Fruit fly (Drosophila melanogaster): ENCODE measurements around the gene CG13101.

CG13101 gene

DNA sequence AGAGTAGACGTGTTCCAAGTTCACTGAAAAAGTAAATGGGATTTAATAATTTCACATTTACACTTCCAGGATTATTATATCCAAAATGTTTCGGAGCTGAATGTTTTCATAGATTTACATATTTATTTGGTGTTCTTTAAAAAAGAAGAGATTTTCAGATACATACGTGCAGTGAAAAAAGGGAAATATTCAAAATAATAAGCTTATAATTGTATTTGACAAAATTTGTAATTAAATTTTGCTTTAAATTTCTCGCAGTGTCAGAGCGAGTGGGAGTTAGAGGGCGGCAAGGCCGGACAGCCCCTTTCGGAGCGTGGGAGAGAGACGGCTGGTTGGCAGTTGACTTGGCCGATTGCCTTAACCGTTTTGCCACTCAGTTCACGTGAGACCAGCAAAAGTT is 47.7 kb downstream of the CG13101 start, which contains the start of gene Tsp29Fb (continued):
- no peak for TF ChIP-seq CG7987 (GFP tag; optimal IDR thresholded peaks at IDR 0.05)
- TF ChIP-seq HLH4C (GFP tag; IDR thresholded peaks at IDR 0.05; ENCODE audit: partially characterized antibody), result no peak
- TF ChIP-seq Neu2 (GFP tag; optimal IDR thresholded peaks at IDR 0.05; ENCODE audit: borderline replicate concordance), result no peak
- peak; percentile 60 for TF ChIP-seq CG6689 (GFP tag; IDR thresholded peaks at IDR 0.05)
- TF ChIP-seq hth (optimal IDR thresholded peaks at IDR 0.05), result no peak
- no peak for TF ChIP-seq CG42726 (GFP tag; IDR thresholded peaks at IDR 0.05; ENCODE audit: partially characterized antibody)
- TF ChIP-seq CG3281 (GFP tag; optimal IDR thresholded peaks at IDR 0.05), result peak; percentile 85
- TF ChIP-seq BtbVII (GFP tag; optimal IDR thresholded peaks at IDR 0.05), result peak; percentile 70
- peak; percentile 76 for TF ChIP-seq lilli (GFP tag; optimal IDR thresholded peaks at IDR 0.05)
- TF ChIP-seq ewg (GFP tag; optimal IDR thresholded peaks at IDR 0.05), result peak; percentile 37
- no peak for TF ChIP-seq otp (GFP tag; IDR thresholded peaks at IDR 0.05)
- no peak for TF ChIP-seq gce (GFP tag; IDR thresholded peaks at IDR 0.05)
- TF ChIP-seq CG4282 (GFP tag; optimal IDR thresholded peaks at IDR 0.05), result no peak
- TF ChIP-seq CG16779 (GFP tag; IDR thresholded peaks at IDR 0.05), result no peak
- peak; percentile 38 for TF ChIP-seq CG17568 (GFP tag; optimal IDR thresholded peaks at IDR 0.05)
- peak; percentile 23; the same call in 1 of the 2 replicates for TF ChIP-seq Taf1 (GFP tag; IDR thresholded peaks at IDR 0.05)
- no peak for TF ChIP-seq pan (optimal IDR thresholded peaks at IDR 0.05)
- TF ChIP-seq pan (GFP tag; optimal IDR thresholded peaks at IDR 0.05 in 1 of 2, IDR thresholded peaks at IDR 0.05 in 1 of 2), result peak in 1 of 2 experiments; percentile 66
- TF ChIP-seq ham (GFP tag; IDR thresholded peaks at IDR 0.05), result no peak
- peak; percentile 40 for TF ChIP-seq CG16815 (GFP tag; optimal IDR thresholded peaks at IDR 0.05)
- TF ChIP-seq Doc3 (GFP tag; IDR thresholded peaks at IDR 0.05; ENCODE audit: partially characterized antibody), result no peak
- TF ChIP-seq CG12942 (GFP tag; optimal IDR thresholded peaks at IDR 0.05), result peak; percentile 35
- TF ChIP-seq NC2α (GFP tag; optimal IDR thresholded peaks at IDR 0.05), result no peak
- TF ChIP-seq Med (GFP tag), result peak; percentile 89
- peak; percentile 57 for TF ChIP-seq CG10979 (tag; optimal IDR thresholded peaks at IDR 0.05)
- TF ChIP-seq GATAe (GFP tag; conservative IDR thresholded peaks at IDR 0.05), result peak; percentile 63; the same call in 1 of the 2 replicates
- peak; percentile 52 for TF ChIP-seq CG10267 (tag; optimal IDR thresholded peaks at IDR 0.05)
- TF ChIP-seq bigmax (GFP tag; optimal IDR thresholded peaks at IDR 0.05), result no peak
- no peak for TF ChIP-seq lola (GFP tag; optimal IDR thresholded peaks at IDR 0.05)
- TF ChIP-seq so (GFP tag; IDR thresholded peaks at IDR 0.05), result peak; percentile 76; the same call in 1 of the 3 replicates
- peak; percentile 0 for TF ChIP-seq CG4617 (GFP tag; optimal IDR thresholded peaks at IDR 0.05; ENCODE audit: borderline replicate concordance)
- TF ChIP-seq CG9817 (tag; optimal IDR thresholded peaks at IDR 0.05), result peak; percentile 77
- peak; percentile 46 for TF ChIP-seq kah (GFP tag; optimal IDR thresholded peaks at IDR 0.05)
- TF ChIP-seq CG9932 (GFP tag; IDR thresholded peaks at IDR 0.05), result peak; percentile 72
- TF ChIP-seq Hmx (GFP tag; optimal IDR thresholded peaks at IDR 0.05), result peak; percentile 50
- TF ChIP-seq CG18011 (GFP tag; optimal IDR thresholded peaks at IDR 0.05), result peak; percentile 39
- no peak for TF ChIP-seq CG15479 (GFP tag; optimal IDR thresholded peaks at IDR 0.05)
- TF ChIP-seq dpn (GFP tag; optimal IDR thresholded peaks at IDR 0.05), result peak; percentile 45 to 65
- peak; percentile 77 for TF ChIP-seq CG9727 (GFP tag; optimal IDR thresholded peaks at IDR 0.05)
- TF ChIP-seq Lhr (GFP tag; optimal IDR thresholded peaks at IDR 0.05), result no peak
- peak; percentile 79 for TF ChIP-seq unpg (GFP tag; optimal IDR thresholded peaks at IDR 0.05)
- TF ChIP-seq Poxn (GFP tag; IDR thresholded peaks at IDR 0.05), result no peak
- peak; percentile 37; the same call in 1 of the 2 replicates for TF ChIP-seq E2f2 (GFP tag; IDR thresholded peaks at IDR 0.05)
- no peak for TF ChIP-seq crc (GFP tag; optimal IDR thresholded peaks at IDR 0.05)
- TF ChIP-seq z (GFP tag; IDR thresholded peaks at IDR 0.05), result no peak
- peak; percentile 8 for TF ChIP-seq jumu (GFP tag; optimal IDR thresholded peaks at IDR 0.05)
- no peak for TF ChIP-seq CG3838 (GFP tag; optimal IDR thresholded peaks at IDR 0.05)
- TF ChIP-seq CG10565 (GFP tag; optimal IDR thresholded peaks at IDR 0.05), result no peak
- no peak for TF ChIP-seq pita (GFP tag; optimal IDR thresholded peaks at IDR 0.05)
- peak; percentile 38 for TF ChIP-seq CG5245 (GFP tag; optimal IDR thresholded peaks at IDR 0.05)
- peak; percentile 63 for TF ChIP-seq al (GFP tag; IDR thresholded peaks at IDR 0.05)
